Worm (Caenorhabditis elegans) whole organism, young adult: ENCODE data around the gene tbx-7.

ENCODE experiments used
- F33H1.4 ChIP-seq: fragments of 200-800 bp; sonication (Bioruptor generic); IDR thresholded peaks from 2 replicates; pipeline ENCODE4 v1.3.6; 2022; ENCODE audit warnings: missing genetic modification reagents, missing genetic modification characterization, missing compliant biosample characterization
- F52B5.7 ChIP-seq: sonication (generic microtip); optimal IDR thresholded peaks from 2 replicates; lab custom pipeline; 2016; ENCODE audit warnings: mild to moderate bottlenecking, missing genetic modification characterization, missing compliant biosample characterization
- K12H6.12 ChIP-seq: fragments of 200-800 bp; sonication (Bioruptor generic); optimal IDR thresholded peaks from 2 replicates; lab custom pipeline; 2018; ENCODE audit warnings: mild to moderate bottlenecking, missing genetic modification characterization, missing compliant biosample characterization
- ZK185.1 ChIP-seq: sonication (generic microtip); optimal IDR thresholded peaks from 2 replicates; lab custom pipeline; 2016; ENCODE audit warnings: mild to moderate bottlenecking, missing genetic modification characterization, missing compliant biosample characterization; ENCODE audit not compliant: poor library complexity, severe bottlenecking
- aptf-2 ChIP-seq: fragments of 200-800 bp; sonication (Bioruptor generic); conservative IDR thresholded peaks from 2 replicates; pipeline ENCODE4 v1.3.6; 2022; ENCODE audit warnings: missing genetic modification reagents, missing genetic modification characterization, missing compliant biosample characterization
- attf-3 ChIP-seq: fragments of 200-800 bp; sonication (Bioruptor generic); conservative IDR thresholded peaks from 2 replicates; pipeline ENCODE4 v1.3.6; 2022; ENCODE audit warnings: missing genetic modification reagents, missing genetic modification characterization, missing compliant biosample characterization
- attf-5 ChIP-seq: fragments of 200-800 bp; sonication (Bioruptor generic); optimal IDR thresholded peaks from 2 replicates; lab custom pipeline; 2018; ENCODE audit warnings: mild to moderate bottlenecking, missing genetic modification characterization, missing compliant biosample characterization
- cebp-2 ChIP-seq: fragments of 200-800 bp; sonication (Bioruptor generic); IDR thresholded peaks from 2 replicates; pipeline ENCODE4 v1.3.6; 2022; ENCODE audit warnings: missing genetic modification characterization, missing compliant biosample characterization
- ceh-100 ChIP-seq: fragments of 200-800 bp; sonication (Bioruptor generic); IDR thresholded peaks from 2 replicates; pipeline ENCODE4 v1.3.6; 2022; ENCODE audit warnings: missing genetic modification reagents, missing genetic modification characterization, missing compliant biosample characterization
- ceh-91 ChIP-seq: fragments of 200-800 bp; sonication (Bioruptor generic); IDR thresholded peaks from 2 replicates; pipeline ENCODE4 v1.3.6; 2022; ENCODE audit warnings: missing genetic modification reagents, missing genetic modification characterization, missing compliant biosample characterization
- chd-7 ChIP-seq: sonication (generic microtip); optimal IDR thresholded peaks from 2 replicates; lab custom pipeline; 2016; ENCODE audit warnings: mild to moderate bottlenecking, missing genetic modification characterization, moderate library complexity, missing compliant biosample characterization
- dox-1 ChIP-seq: fragments of 200-800 bp; sonication (Bioruptor generic); IDR thresholded peaks from 2 replicates; pipeline ENCODE4 v1.3.6; 2022; ENCODE audit warnings: missing genetic modification reagents, missing genetic modification characterization, missing compliant biosample characterization
- fkh-3 ChIP-seq: sonication (generic microtip); optimal IDR thresholded peaks from 2 replicates; lab custom pipeline; 2016; ENCODE audit warnings: mild to moderate bottlenecking, missing genetic modification characterization, missing compliant biosample characterization
- him-1 ChIP-seq: sonication (generic microtip); optimal IDR thresholded peaks from 2 replicates; lab custom pipeline; 2016; ENCODE audit warnings: missing genotype, missing genetic modification reagents, missing genetic modification characterization, missing compliant biosample characterization
- hlh-12 ChIP-seq: sonication (generic microtip); optimal IDR thresholded peaks from 2 replicates; lab custom pipeline; 2016; ENCODE audit warnings: missing genetic modification characterization, missing compliant biosample characterization
- hmg-1.2 ChIP-seq: fragments of 200-800 bp; sonication (Bioruptor generic); IDR thresholded peaks from 2 replicates; pipeline ENCODE4 v1.3.6; 2022; ENCODE audit warnings: missing genetic modification reagents, missing genetic modification characterization, missing compliant biosample characterization
- hsf-1 ChIP-seq: fragments of 200-800 bp; sonication (Bioruptor generic); IDR thresholded peaks from 2 replicates; pipeline ENCODE4 v1.3.6; 2022; ENCODE audit warnings: missing genetic modification reagents, missing genetic modification characterization, missing compliant biosample characterization
- lag-1 ChIP-seq: fragments of 200-800 bp; sonication (Bioruptor generic); IDR thresholded peaks from 2 replicates; pipeline ENCODE4 v1.3.6; 2022; ENCODE audit warnings: missing genetic modification reagents, missing genetic modification characterization, missing compliant biosample characterization
- lir-1 ChIP-seq: fragments of 200-800 bp; sonication (Bioruptor generic); conservative IDR thresholded peaks from 2 replicates; pipeline ENCODE4 v1.3.6; 2022; ENCODE audit warnings: missing genetic modification reagents, missing genetic modification characterization, missing compliant biosample characterization
- lsl-1 ChIP-seq: fragments of 200-800 bp; sonication (Bioruptor generic); optimal IDR thresholded peaks from 2 replicates; lab custom pipeline; 2018; ENCODE audit warnings: mild to moderate bottlenecking, missing genetic modification characterization, moderate library complexity, missing compliant biosample characterization
- madf-3 ChIP-seq: fragments of 200-800 bp; sonication (Bioruptor generic); IDR thresholded peaks from 2 replicates; pipeline ENCODE4 v1.3.6; 2022; ENCODE audit warnings: missing genetic modification reagents, missing genetic modification characterization, missing compliant biosample characterization
- madf-6 ChIP-seq: fragments of 200-800 bp; sonication (Bioruptor generic); IDR thresholded peaks from 2 replicates; pipeline ENCODE4 v1.3.6; 2022; ENCODE audit warnings: missing genetic modification reagents, missing genetic modification characterization, missing compliant biosample characterization
- madf-8 ChIP-seq: fragments of 200-800 bp; sonication (Bioruptor generic); conservative IDR thresholded peaks from 2 replicates; pipeline ENCODE4 v1.3.6; 2022; ENCODE audit warnings: missing genetic modification reagents, missing genetic modification characterization, missing compliant biosample characterization
- mcd-1 ChIP-seq: fragments of 200-800 bp; sonication (Bioruptor generic); IDR thresholded peaks from 2 replicates; pipeline ENCODE4 v1.3.6; 2022; ENCODE audit warnings: missing genetic modification reagents, missing genetic modification characterization, missing compliant biosample characterization
- mes-4 ChIP-seq: sonication (generic microtip); optimal IDR thresholded peaks from 2 replicates; lab custom pipeline; 2016; ENCODE audit warnings: missing genotype, missing genetic modification characterization, missing compliant biosample characterization
- nfya-2 ChIP-seq: fragments of 200-800 bp; sonication (Bioruptor generic); IDR thresholded peaks from 2 replicates; pipeline ENCODE4 v1.3.6; 2022; ENCODE audit warnings: missing genetic modification reagents, missing genetic modification characterization, missing compliant biosample characterization
- nhr-120 ChIP-seq: fragments of 200-800 bp; sonication (Bioruptor generic); IDR thresholded peaks from 2 replicates; pipeline ENCODE4 v1.3.6; 2022; ENCODE audit warnings: missing genetic modification characterization, missing compliant biosample characterization
- nhr-179 ChIP-seq: sonication (generic microtip); optimal IDR thresholded peaks from 2 replicates; lab custom pipeline; 2016; ENCODE audit warnings: mild to moderate bottlenecking, missing genetic modification characterization, missing compliant biosample characterization
- nhr-27 ChIP-seq: fragments of 200-800 bp; sonication (Bioruptor generic); optimal IDR thresholded peaks from 2 replicates; lab custom pipeline; 2018; ENCODE audit warnings: mild to moderate bottlenecking, missing genetic modification characterization, moderate library complexity, missing compliant biosample characterization
- sdz-38 ChIP-seq: sonication (generic microtip); optimal IDR thresholded peaks from 2 replicates; lab custom pipeline; 2016; ENCODE audit warnings: missing genotype, missing genetic modification characterization, missing compliant biosample characterization
- snpc-1.3 ChIP-seq: sonication (generic microtip); optimal IDR thresholded peaks from 2 replicates; lab custom pipeline; 2017; ENCODE audit warnings: missing genetic modification characterization, mild to moderate bottlenecking, missing compliant biosample characterization, antibody characterized with exemption, moderate library complexity, missing genotype, missing genetic modification reagents; ENCODE audit not compliant: insufficient read depth
- snpc-3.4 ChIP-seq: sonication (generic microtip); optimal IDR thresholded peaks from 2 replicates; lab custom pipeline; 2017; ENCODE audit warnings: missing genetic modification characterization, mild to moderate bottlenecking, missing compliant biosample characterization, antibody characterized with exemption, moderate library complexity, missing genotype, missing genetic modification reagents
- snpc-4 ChIP-seq, 5 experiments: fragments of 150-350 bp in 1 of 5; sonication (generic microtip) in 4 of 5; optimal IDR thresholded peaks; 2 replicates each; lab custom pipeline; 2014 to 2018; ENCODE audit warnings: missing genetic modification characterization in 5 of 5, missing biosample characterization in 3 of 5, antibody characterized with exemption in 2 of 5, mild to moderate bottlenecking in 2 of 5, missing compliant biosample characterization in 2 of 5, missing genotype in 2 of 5, moderate library complexity in 2 of 5, missing genetic modification reagents in 1 of 5
- tbx-9 ChIP-seq: sonication (generic microtip); optimal IDR thresholded peaks from 2 replicates; lab custom pipeline; 2016; ENCODE audit warnings: borderline replicate concordance, missing genetic modification characterization, inconsistent platforms, missing compliant biosample characterization
- unc-130 ChIP-seq: sonication (generic microtip); optimal IDR thresholded peaks from 2 replicates; lab custom pipeline; 2016; ENCODE audit warnings: missing genetic modification reagents, missing genetic modification characterization, missing compliant biosample characterization
- xnd-1 ChIP-seq: sonication (generic microtip); optimal IDR thresholded peaks from 2 replicates; lab custom pipeline; 2016; ENCODE audit warnings: missing genotype, missing genetic modification reagents, missing genetic modification characterization, missing compliant biosample characterization
- ztf-25 ChIP-seq: fragments of 200-800 bp; sonication (Bioruptor generic); IDR thresholded peaks from 2 replicates; pipeline ENCODE4 v1.3.6; 2022; ENCODE audit warnings: missing genetic modification reagents, missing genetic modification characterization, missing compliant biosample characterization

tbx-7 gene

DNA sequence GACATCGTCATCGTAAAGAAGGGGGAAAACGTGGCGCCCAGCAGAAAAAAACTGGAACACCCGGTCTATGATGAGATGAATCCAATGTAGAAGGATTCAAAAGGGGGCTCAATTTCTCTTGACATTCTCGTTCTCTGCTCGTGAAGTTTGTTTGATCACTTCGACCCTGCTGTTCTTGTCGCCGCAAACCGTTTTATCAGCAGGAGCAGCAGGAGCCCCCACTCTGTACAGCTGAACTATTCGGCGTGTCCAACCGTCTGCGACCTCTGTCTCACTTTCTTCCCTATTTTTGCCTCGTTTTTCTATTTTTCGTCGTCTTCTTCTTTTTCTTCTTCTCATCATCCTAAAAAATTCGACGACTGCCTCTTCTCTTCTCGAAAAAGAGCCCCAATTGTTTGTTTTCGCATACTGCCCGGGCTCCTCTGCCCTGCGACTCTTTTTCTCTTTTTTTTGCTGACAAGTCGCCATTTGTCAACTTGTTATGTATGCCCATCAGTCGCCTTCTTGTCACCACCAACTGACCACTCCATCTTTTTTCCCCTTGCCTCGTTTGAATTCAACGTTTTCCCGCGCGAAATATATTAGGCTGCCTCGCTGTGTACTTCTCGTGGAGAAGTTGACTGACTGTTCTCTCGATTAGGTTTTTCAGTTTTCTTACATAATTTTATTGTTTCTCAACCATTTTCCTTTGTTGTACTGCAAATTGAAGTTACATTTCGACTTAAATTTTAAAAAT is 39.2 kb downstream of the tbx-7 start (continued):
- 0 out of 2 replicates have a peak, but pooled peaks have one; percentile 6 for TF ChIP-seq hmg-1.2 (GFP tag; lab: Robert Waterston, UW)
- TF ChIP-seq hsf-1, result no peak
- TF ChIP-seq nhr-120, result no peak
- no peak for TF ChIP-seq nhr-179
- TF ChIP-seq ztf-25 (GFP tag; lab: Robert Waterston, UW), result no peak
- no peak for TF ChIP-seq hlh-12
- TF ChIP-seq lir-1, result no peak
- TF ChIP-seq him-1 (tag; lab: Kevin White, UChicago), result no peak
- TF ChIP-seq aptf-2 (GFP tag; lab: Robert Waterston, UW), result no peak
- no peak for TF ChIP-seq ceh-91
- TF ChIP-seq K12H6.12 (tag; lab: Kevin White, UChicago), result no peak
- TF ChIP-seq unc-130 (GFP tag; lab: Kevin White, UChicago), result no peak
- TF ChIP-seq snpc-1.3 (tag; lab: Kevin White, UChicago), result no peak
- TF ChIP-seq mcd-1 (GFP tag; lab: Robert Waterston, UW), result no peak
- no peak for TF ChIP-seq ceh-100 (GFP tag; lab: Robert Waterston, UW)
- TF ChIP-seq dox-1, result peak; percentile 36; the same call in 1 of the 2 replicates

DNA sequence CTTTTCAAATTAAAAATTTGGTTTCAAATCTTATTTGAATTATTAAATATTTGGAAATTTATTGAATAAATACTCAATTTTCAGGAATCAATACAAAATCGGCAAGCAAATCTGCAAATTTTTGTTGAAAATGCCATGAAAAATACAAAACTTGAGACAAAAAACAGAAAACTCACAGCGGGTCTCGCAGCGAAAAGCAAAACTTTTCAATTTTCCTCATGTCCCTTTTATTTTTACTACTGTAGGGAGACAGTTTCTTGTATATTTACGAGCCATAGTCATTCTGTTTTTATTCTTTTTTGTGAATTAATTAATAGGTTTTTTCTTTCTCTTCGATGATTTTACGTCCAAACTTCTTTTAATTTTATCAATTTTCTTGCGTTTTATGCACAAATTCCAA is 39.9 kb downstream of the tbx-7 start:
- TF ChIP-seq snpc-3.4 (tag; lab: Kevin White, UChicago) (peak; percentile 61), tbx-9 (tag; lab: Kevin White, UChicago) (no peak), madf-6 (peak; percentile 92), fkh-3 (tag; lab: Kevin White, UChicago) (no peak), cebp-2 (GFP tag; lab: Robert Waterston, UW) (no peak), F33H1.4 (GFP tag; lab: Robert Waterston, UW) (peak; percentile 92), lsl-1 (GFP tag; lab: Kevin White, UChicago) (peak; percentile 94), F52B5.7 (tag; lab: Kevin White, UChicago) (no peak), snpc-1.3 (tag; lab: Kevin White, UChicago) (peak; percentile 42), snpc-4 (GFP tag; optimal IDR thresholded peaks at IDR 0.05; lab: Kevin White, UChicago) (no peak), snpc-4 (tag; optimal IDR thresholded peaks at IDR 0.05; lab: Kevin White, UChicago) (no peak), ZK185.1 (tag; lab: Kevin White, UChicago) (no peak), lag-1 (GFP tag; lab: Robert Waterston, UW) (no peak), nhr-27 (no peak), madf-3 (GFP tag; lab: Robert Waterston, UW) (no peak), mes-4 (no peak), ceh-91 (peak; percentile 71), attf-3 (GFP tag; lab: Robert Waterston, UW) (no peak), sdz-38 (no peak), xnd-1 (tag; lab: Kevin White, UChicago) (peak; percentile 87), attf-5 (GFP tag; lab: Kevin White, UChicago) (no peak), madf-8 (peak; percentile 73), chd-7 (tag; lab: Kevin White, UChicago) (no peak), nfya-2 (no peak)
